Fruit fly (Drosophila melanogaster) whole organism, embryonic: Measurements from ENCODE around the gene CG5861.

Source experiments
- CG31388 ChIP-seq: fragments of 200-800 bp; sonication (Bioruptor generic); optimal IDR thresholded peaks from 2 replicates; lab custom pipeline; 2016; ENCODE audit warnings: missing biosample characterization, missing genetic modification characterization
- CG8478 ChIP-seq: fragments of >200 bp; optimal IDR thresholded peaks from 2 replicates; lab custom pipeline; 2018
- CG9437 ChIP-seq: fragments of 200-800 bp; sonication (Bioruptor generic); optimal IDR thresholded peaks from 2 replicates; lab custom pipeline; 2018; ENCODE audit warnings: missing biosample characterization, mild to moderate bottlenecking, missing genetic modification characterization
- Dll ChIP-seq: fragments of 200-800 bp; sonication (Bioruptor generic); IDR thresholded peaks from 4 replicates; pipeline ENCODE4 v1.3.6; 2022; ENCODE audit warnings: missing biosample characterization, missing genetic modification characterization; ENCODE audit not compliant: partially characterized antibody
- HLH54F ChIP-seq: fragments of 200-800 bp; sonication (Bioruptor generic); optimal IDR thresholded peaks from 3 replicates; lab custom pipeline; 2016; ENCODE audit warnings: missing biosample characterization, missing genetic modification characterization
- Hmx ChIP-seq: fragments of 200-800 bp; sonication (Bioruptor generic); optimal IDR thresholded peaks from 2 replicates; lab custom pipeline; 2016; ENCODE audit warnings: missing biosample characterization, missing genetic modification characterization
- dmrt11E ChIP-seq: fragments of 200-800 bp; sonication (Bioruptor generic); optimal IDR thresholded peaks from 3 replicates; lab custom pipeline; 2018; ENCODE audit warnings: missing biosample characterization, mild to moderate bottlenecking, missing genetic modification characterization, moderate library complexity
- fd96Cb ChIP-seq: fragments of 200-800 bp; sonication (Bioruptor generic); optimal IDR thresholded peaks from 2 replicates; lab custom pipeline; 2018; ENCODE audit warnings: missing biosample characterization, mild to moderate bottlenecking, missing genetic modification characterization, moderate library complexity
- gem ChIP-seq: fragments of 200-800 bp; sonication (Bioruptor generic); optimal IDR thresholded peaks from 2 replicates; lab custom pipeline; 2019; ENCODE audit warnings: missing biosample characterization, mild to moderate bottlenecking, missing genetic modification characterization, moderate library complexity
- hth ChIP-seq: fragments of >200 bp; optimal IDR thresholded peaks from 2 replicates; lab custom pipeline; 2017; ENCODE audit warnings: inconsistent platforms
- repo ChIP-seq: fragments of 200-800 bp; sonication (Bioruptor generic); optimal IDR thresholded peaks from 2 replicates; lab custom pipeline; 2016; ENCODE audit warnings: missing biosample characterization, missing genetic modification characterization
- shn ChIP-seq: fragments of 200-800 bp; sonication (Bioruptor generic); optimal IDR thresholded peaks from 3 replicates; lab custom pipeline; 2016; ENCODE audit warnings: missing biosample characterization, missing genetic modification characterization

- no peak for TF ChIP-seq gem (tag; lab: Kevin White, UChicago)
- no peak for TF ChIP-seq CG31388 (GFP tag; lab: Kevin White, UChicago)
- TF ChIP-seq CG8478 (lab: Kevin White, UChicago) = no peak
- no peak for TF ChIP-seq Dll (GFP tag; lab: Robert Waterston, UW)
- TF ChIP-seq HLH54F = no peak
- no peak for TF ChIP-seq repo
- no peak for TF ChIP-seq Hmx (GFP tag; lab: Kevin White, UChicago)
- no peak for TF ChIP-seq shn (GFP tag; lab: Kevin White, UChicago)
- TF ChIP-seq fd96Cb (tag; lab: Kevin White, UChicago) = no peak
- no peak for TF ChIP-seq hth (lab: Kevin White, UChicago)
- no peak for TF ChIP-seq dmrt11E (tag; lab: Kevin White, UChicago)
- no peak for TF ChIP-seq CG9437 (GFP tag; lab: Kevin White, UChicago)
Observed at dm6 chr2L:16268869-16269231, 38.2 kb downstream of the CG5861 start.
